Worm (Caenorhabditis elegans): ENCODE measurements around the gene zzz-1.

The zzz-1 gene

ce11 chrV:10867586-10867985 lies 41.4 kb downstream of the zzz-1 start (continued):
- TF ChIP-seq nhr-76 (tag; optimal IDR thresholded peaks at IDR 0.05) (no peak), jun-1 (tag; optimal IDR thresholded peaks at IDR 0.05) (no peak), tlp-1 (tag; optimal IDR thresholded peaks at IDR 0.05) (no peak), nhr-28 (tag; optimal IDR thresholded peaks at IDR 0.05) (no peak), ceh-90 (tag; optimal IDR thresholded peaks at IDR 0.05) (no peak), irx-1 (tag; optimal IDR thresholded peaks at IDR 0.05) (peak; percentile 28), lin-39 (tag; optimal IDR thresholded peaks at IDR 0.05) (no peak), fkh-10 (GFP tag; optimal IDR thresholded peaks at IDR 0.05) (peak; percentile 59), C04F5.9 (tag; optimal IDR thresholded peaks at IDR 0.05) (no peak), xbp-1 (tag; optimal IDR thresholded peaks at IDR 0.05) (peak; percentile 41), sox-4 (tag; optimal IDR thresholded peaks at IDR 0.05) (peak; percentile 27), nhr-85 (tag) (peak; percentile 88), mab-9 (GFP tag; IDR thresholded peaks at IDR 0.05) (0 out of 2 replicates have a peak, but pooled peaks have one; percentile 42), hpl-2 (GFP tag; optimal IDR thresholded peaks at IDR 0.05) (no peak), ceh-82 (tag; optimal IDR thresholded peaks at IDR 0.05) (no peak), fkh-4 (tag; optimal IDR thresholded peaks at IDR 0.05; ENCODE audit: borderline replicate concordance) (no peak), F16B12.6 (tag; optimal IDR thresholded peaks at IDR 0.05) (no peak), skn-1 (tag; optimal IDR thresholded peaks at IDR 0.05) (no peak), alr-1 (tag; optimal IDR thresholded peaks at IDR 0.05; ENCODE audit: borderline replicate concordance) (no peak), ama-1 (optimal IDR thresholded peaks at IDR 0.05) (no peak), Y116A8C.19 (tag; optimal IDR thresholded peaks at IDR 0.05; ENCODE audit: borderline replicate concordance) (no peak), pqm-1 (tag; optimal IDR thresholded peaks at IDR 0.05) (no peak), efl-1 (optimal IDR thresholded peaks at IDR 0.05) (peak in 1 of 2 experiments; percentile 18), efl-1 (GFP tag; optimal IDR thresholded peaks at IDR 0.05 in 1 of 2) (no peak), zag-1 (tag; optimal IDR thresholded peaks at IDR 0.05) (no peak), hlh-17 (GFP tag; optimal IDR thresholded peaks at IDR 0.05; ENCODE audit: borderline replicate concordance) (no peak), rnt-1 (tag; optimal IDR thresholded peaks at IDR 0.05) (no peak), mef-2 (tag; optimal IDR thresholded peaks at IDR 0.05) (peak; percentile 27), ets-5 (GFP tag; IDR thresholded peaks at IDR 0.05) (no peak), nhr-12 (tag; optimal IDR thresholded peaks at IDR 0.05) (no peak), nhr-71 (tag; optimal IDR thresholded peaks at IDR 0.05) (peak; percentile 81), nhr-237 (tag; optimal IDR thresholded peaks at IDR 0.05) (no peak), efl-3 (GFP tag; optimal IDR thresholded peaks at IDR 0.05) (no peak), elt-2 (tag; optimal IDR thresholded peaks at IDR 0.05) (no peak)

DNA sequence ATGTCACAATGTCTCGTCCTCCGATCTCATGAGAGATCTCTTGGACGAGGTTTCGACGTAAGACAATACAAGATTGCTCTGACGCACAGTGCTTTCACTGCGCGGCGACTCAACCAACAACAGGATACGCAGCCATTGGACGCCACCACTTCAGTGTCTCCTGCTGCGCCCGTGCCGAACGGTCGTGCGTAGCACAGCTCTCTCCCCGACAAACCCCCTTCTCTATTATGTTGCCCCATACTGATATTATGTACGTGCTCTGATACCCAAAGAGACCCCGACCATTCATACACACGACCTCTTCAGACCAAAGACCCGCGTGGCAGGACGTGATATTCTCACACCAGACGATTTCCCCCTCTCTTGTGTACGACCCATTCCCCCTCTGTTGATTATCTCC lies 42.6 kb downstream of the zzz-1 start:
- 0 out of 2 replicates have a peak, but pooled peaks have one; percentile 11 for TF ChIP-seq ceh-88 (GFP tag; IDR thresholded peaks at IDR 0.05)
- peak; percentile 94; the same call in 1 of the 2 replicates for TF ChIP-seq ets-5 (GFP tag; IDR thresholded peaks at IDR 0.05)

- TF ChIP-seq Y116A8C.19 (tag; optimal IDR thresholded peaks at IDR 0.05; ENCODE audit: borderline replicate concordance) (no peak), ama-1 (optimal IDR thresholded peaks at IDR 0.05) (no peak), egl-27 (tag; optimal IDR thresholded peaks at IDR 0.05) (no peak), rnt-1 (tag; optimal IDR thresholded peaks at IDR 0.05) (no peak)
Observed at ce11 chrV:10865599-10865998, 43.4 kb downstream of the zzz-1 start, which contains the start of gene saeg-1. Gene saeg-1 (minus strand): TSS chrV:10865699.

DNA sequence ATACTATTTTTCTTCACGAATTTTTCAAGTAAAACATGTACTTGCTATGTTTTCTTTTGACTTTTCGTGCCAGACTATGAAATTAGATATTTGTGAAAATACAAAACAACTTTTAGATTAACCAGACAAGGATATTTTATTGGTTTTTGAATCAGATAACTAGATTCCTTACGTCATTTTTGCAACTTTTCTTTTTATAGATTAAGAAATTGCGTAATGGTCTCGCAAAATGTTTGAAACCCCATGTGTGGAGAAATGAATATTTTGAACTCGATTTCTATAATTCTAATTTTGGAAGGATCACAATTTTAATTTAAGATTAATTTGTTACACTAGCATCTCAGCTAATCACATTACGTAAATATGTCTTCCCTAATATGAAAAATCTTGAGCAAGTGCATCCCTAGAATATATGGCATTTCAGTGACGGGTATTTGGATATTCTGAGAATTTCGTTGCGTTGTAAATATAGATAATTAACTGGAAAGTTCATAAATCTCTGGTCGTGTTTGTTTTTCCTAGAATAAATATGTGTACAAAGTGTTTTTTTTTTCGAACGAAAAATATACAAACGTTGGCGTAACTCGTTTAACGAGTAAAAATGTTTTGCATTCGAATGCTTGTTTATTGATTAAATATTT lies 46.4 kb downstream of the zzz-1 start:
- TF ChIP-seq egl-13 (tag; optimal IDR thresholded peaks at IDR 0.05) (peak; percentile 70), fkh-8 (tag; optimal IDR thresholded peaks at IDR 0.05) (peak; percentile 81), ceh-82 (tag; optimal IDR thresholded peaks at IDR 0.05) (no peak), dsc-1 (tag; optimal IDR thresholded peaks at IDR 0.05) (peak; percentile 99), mep-1 (tag; optimal IDR thresholded peaks at IDR 0.05) (no peak), lin-14 (GFP tag; optimal IDR thresholded peaks at IDR 0.05) (peak; percentile 40), nhr-12 (tag; optimal IDR thresholded peaks at IDR 0.05) (no peak), nhr-11 (tag; optimal IDR thresholded peaks at IDR 0.05) (peak; percentile 9), nhr-71 (tag; optimal IDR thresholded peaks at IDR 0.05) (peak; percentile 71), nhr-47 (tag; optimal IDR thresholded peaks at IDR 0.05) (peak; percentile 76), sox-4 (tag; optimal IDR thresholded peaks at IDR 0.05) (peak; percentile 27), pax-3 (tag; optimal IDR thresholded peaks at IDR 0.05) (peak; percentile 75), nhr-20 (tag; optimal IDR thresholded peaks at IDR 0.05) (peak; percentile 1)

Data from whole organism, L1 larva.